Fruit fly (Drosophila melanogaster) whole organism, embryonic: Measurements from ENCODE around the gene Lsm12a.

Experiments used
- CG11085 ChIP-seq: fragments of 200-800 bp; sonication (Bioruptor generic); IDR thresholded peaks from 2 replicates; pipeline ENCODE4 v1.3.6; 2022; ENCODE audit warnings: missing biosample characterization, missing genetic modification characterization
- CG11456 ChIP-seq: fragments of 200-800 bp; sonication (Bioruptor generic); IDR thresholded peaks from 3 replicates; pipeline ENCODE4 v1.3.6; 2022; ENCODE audit warnings: missing biosample characterization, missing genetic modification characterization
- CG13296 ChIP-seq: fragments of 200-800 bp; sonication (Bioruptor generic); optimal IDR thresholded peaks from 3 replicates; lab custom pipeline; 2018; ENCODE audit warnings: missing biosample characterization, mild to moderate bottlenecking, missing genetic modification characterization
- CG8290 ChIP-seq, 3 experiments: fragments of 200-800 bp; sonication (Bioruptor generic); optimal IDR thresholded peaks; 2 replicates each; lab custom pipeline; 2016 to 2019; ENCODE audit warnings: missing biosample characterization in 3 of 3, missing genetic modification characterization in 3 of 3, mild to moderate bottlenecking in 2 of 3, moderate library complexity in 1 of 3
- ap ChIP-seq: fragments of 200-800 bp; sonication (Bioruptor generic); IDR thresholded peaks from 2 replicates; pipeline ENCODE4 v1.3.6; 2022; ENCODE audit warnings: missing biosample characterization, missing genetic modification characterization
- br ChIP-seq: fragments of >200 bp; optimal IDR thresholded peaks from 2 replicates; lab custom pipeline; 2017
- hth ChIP-seq: fragments of >200 bp; optimal IDR thresholded peaks from 2 replicates; lab custom pipeline; 2017; ENCODE audit warnings: inconsistent platforms
- mam ChIP-seq: fragments of 200-800 bp; sonication (Bioruptor generic); optimal IDR thresholded peaks from 3 replicates; lab custom pipeline; 2016; ENCODE audit warnings: missing biosample characterization, missing genetic modification characterization
- nau ChIP-seq: fragments of 200-800 bp; sonication (Bioruptor generic); optimal IDR thresholded peaks from 3 replicates; lab custom pipeline; 2017; ENCODE audit warnings: missing biosample characterization, mild to moderate bottlenecking, missing genetic modification characterization, missing genetic modification reagents
- nmo ChIP-seq: fragments of 200-800 bp; sonication (Bioruptor generic); optimal IDR thresholded peaks from 2 replicates; lab custom pipeline; 2018; ENCODE audit warnings: missing biosample characterization, mild to moderate bottlenecking, missing genetic modification characterization, moderate library complexity
- pb ChIP-seq: fragments of 200-800 bp; sonication (Bioruptor generic); optimal IDR thresholded peaks from 3 replicates; lab custom pipeline; 2016; ENCODE audit warnings: missing biosample characterization, missing genetic modification characterization
- sug ChIP-seq: fragments of 200-800 bp; optimal IDR thresholded peaks from 2 replicates; lab custom pipeline; 2019; ENCODE audit warnings: missing biosample characterization, mild to moderate bottlenecking, missing genetic modification characterization, moderate library complexity
- tna ChIP-seq: fragments of 200-800 bp; sonication (Bioruptor generic); IDR thresholded peaks from 2 replicates; pipeline ENCODE4 v1.3.6; 2022; ENCODE audit warnings: missing biosample characterization, missing genetic modification characterization; ENCODE audit not compliant: partially characterized antibody

DNA sequence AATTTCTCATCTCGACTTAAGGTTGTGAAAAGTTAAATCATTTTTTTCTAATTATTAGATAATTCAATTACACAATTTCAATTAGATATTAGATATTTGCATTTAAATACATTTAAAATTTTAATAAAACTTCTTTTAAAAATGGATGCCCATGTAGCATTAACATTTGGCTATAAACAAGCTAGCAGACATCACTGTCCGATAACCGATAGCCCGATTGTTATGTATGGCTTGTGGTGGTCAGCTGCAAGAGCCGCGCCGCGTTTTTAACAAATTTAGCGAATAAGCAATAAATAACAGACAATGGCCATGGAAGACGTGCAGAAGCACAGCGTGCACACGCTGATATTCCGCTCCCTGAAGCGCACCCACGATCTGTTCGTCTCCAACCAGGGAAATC is 2.4 kb downstream of the Lsm12a start, which contains the start of gene Tango4:
- TF ChIP-seq CG8290 (GFP tag; optimal IDR thresholded peaks at IDR 0.05; lab: Kevin White, UChicago): no peak
- TF ChIP-seq CG8290 (tag; optimal IDR thresholded peaks at IDR 0.05; lab: Kevin White, UChicago): no peak
- TF ChIP-seq ap: no peak
- no peak for TF ChIP-seq sug (tag; lab: Kevin White, UChicago)
- no peak for TF ChIP-seq CG11085 (GFP tag; lab: Robert Waterston, UW)
- no peak for TF ChIP-seq tna (GFP tag; lab: Robert Waterston, UW)
- TF ChIP-seq hth: no peak
- TF ChIP-seq pb: no peak
- no peak for TF ChIP-seq CG11456 (GFP tag; lab: Robert Waterston, UW)
- TF ChIP-seq nmo (GFP tag; lab: Kevin White, UChicago): no peak
- TF ChIP-seq br (lab: Kevin White, UChicago): no peak
- no peak for TF ChIP-seq mam (GFP tag; lab: Kevin White, UChicago)
- TF ChIP-seq nau: no peak
- TF ChIP-seq CG13296: no peak
